Worm (Caenorhabditis elegans) whole organism, late embryonic: Measurements from ENCODE around the gene srz-94.

Source experiments
- ceh-45 ChIP-seq: fragments of 200-800 bp; sonication (Bioruptor generic); IDR thresholded peaks from 2 replicates; pipeline ENCODE4 v1.3.6; 2022; ENCODE audit warnings: missing genetic modification reagents, missing genetic modification characterization, missing compliant biosample characterization
- ceh-6 ChIP-seq: fragments of 200-800 bp; sonication (Bioruptor generic); optimal IDR thresholded peaks from 2 replicates; lab custom pipeline; 2018; ENCODE audit warnings: mild to moderate bottlenecking, missing genetic modification characterization, missing compliant biosample characterization
- dmd-4 ChIP-seq: sonication (generic microtip); optimal IDR thresholded peaks from 2 replicates; lab custom pipeline; 2016; ENCODE audit warnings: borderline replicate concordance, missing genetic modification characterization, missing compliant biosample characterization
- lim-6 ChIP-seq: sonication (generic microtip); optimal IDR thresholded peaks from 2 replicates; lab custom pipeline; 2016; ENCODE audit warnings: missing genetic modification characterization, missing compliant biosample characterization
- lin-11 ChIP-seq: fragments of 200-800 bp; sonication (Bioruptor generic); optimal IDR thresholded peaks from 2 replicates; lab custom pipeline; 2018; ENCODE audit warnings: mild to moderate bottlenecking, missing genetic modification characterization, missing compliant biosample characterization
- npax-4 ChIP-seq: sonication (generic microtip); optimal IDR thresholded peaks from 2 replicates; lab custom pipeline; 2016; ENCODE audit warnings: missing genetic modification characterization, missing compliant biosample characterization
- pha-4 ChIP-seq: fragments of 150-350 bp; optimal IDR thresholded peaks from 2 replicates; lab custom pipeline; 2018; ENCODE audit warnings: missing biosample characterization, missing genetic modification reagents, missing genetic modification characterization
- pqm-1 ChIP-seq: sonication (generic microtip); optimal IDR thresholded peaks from 2 replicates; lab custom pipeline; 2016; ENCODE audit warnings: missing genetic modification characterization, missing compliant biosample characterization
- pros-1 ChIP-seq: fragments of 150-350 bp; optimal IDR thresholded peaks from 2 replicates; lab custom pipeline; 2014; ENCODE audit warnings: missing biosample characterization, missing genetic modification reagents, missing genetic modification characterization
- rnt-1 ChIP-seq: sonication (generic microtip); optimal IDR thresholded peaks from 2 replicates; lab custom pipeline; 2016; ENCODE audit warnings: missing genetic modification characterization, missing compliant biosample characterization
- sdc-2 ChIP-seq: sonication (generic microtip); optimal IDR thresholded peaks from 2 replicates; lab custom pipeline; 2016; ENCODE audit warnings: missing genotype, missing genetic modification characterization, missing compliant biosample characterization

- TF ChIP-seq dmd-4 (tag; lab: Kevin White, UChicago), result no peak
- TF ChIP-seq rnt-1 (tag; lab: Kevin White, UChicago), result no peak
- TF ChIP-seq pqm-1 (tag; lab: Kevin White, UChicago), result no peak
- TF ChIP-seq ceh-45 (GFP tag; lab: Robert Waterston, UW), result no peak
- TF ChIP-seq pros-1 (tag; lab: Kevin White, UChicago), result no peak
- TF ChIP-seq npax-4 (tag; lab: Kevin White, UChicago), result no peak
- TF ChIP-seq lim-6 (tag; lab: Kevin White, UChicago), result no peak
- TF ChIP-seq pha-4 (tag; lab: Kevin White, UChicago), result no peak
- no peak for TF ChIP-seq lin-11 (tag; lab: Kevin White, UChicago)
- no peak for TF ChIP-seq sdc-2 (tag; lab: Kevin White, UChicago)
- TF ChIP-seq ceh-6 (GFP tag; lab: Kevin White, UChicago), result no peak
These were observed 13.0 kb downstream of the srz-94 start, which contains the start of the genes F49H6.8 and F49H6.5 for ce11 chrV:17022613-17023322.
